Worm (Caenorhabditis elegans): ENCODE data around the gene EEED8.14.

The EEED8.14 gene

DNA sequence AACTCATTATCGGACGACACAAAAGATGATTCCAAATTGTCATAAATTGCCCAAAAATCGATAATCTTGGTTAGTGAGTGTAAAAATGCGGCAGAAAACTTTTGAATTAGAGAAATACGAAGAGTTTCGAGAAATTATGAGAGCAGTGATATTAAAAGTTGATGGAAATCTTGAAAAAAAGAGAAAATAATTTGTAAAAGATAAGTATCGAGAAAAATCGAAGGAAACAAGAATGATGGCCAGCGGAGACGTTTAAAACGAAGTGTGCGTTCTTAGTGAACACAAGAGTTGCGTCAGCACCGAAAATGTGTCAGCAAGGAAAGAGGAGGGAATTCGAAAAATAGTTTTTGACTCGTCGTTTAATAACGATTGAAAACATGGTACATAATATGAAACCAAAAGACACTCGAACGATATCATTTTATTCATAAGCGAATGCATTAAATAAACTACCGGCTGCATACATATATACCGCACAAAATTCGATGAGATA, 24.0 kb downstream of the EEED8.14 start, which contains the start of gene ndx-6 (continued):
- TF ChIP-seq unc-55 (GFP tag; optimal IDR thresholded peaks at IDR 0.05), result peak; percentile 95

DNA sequence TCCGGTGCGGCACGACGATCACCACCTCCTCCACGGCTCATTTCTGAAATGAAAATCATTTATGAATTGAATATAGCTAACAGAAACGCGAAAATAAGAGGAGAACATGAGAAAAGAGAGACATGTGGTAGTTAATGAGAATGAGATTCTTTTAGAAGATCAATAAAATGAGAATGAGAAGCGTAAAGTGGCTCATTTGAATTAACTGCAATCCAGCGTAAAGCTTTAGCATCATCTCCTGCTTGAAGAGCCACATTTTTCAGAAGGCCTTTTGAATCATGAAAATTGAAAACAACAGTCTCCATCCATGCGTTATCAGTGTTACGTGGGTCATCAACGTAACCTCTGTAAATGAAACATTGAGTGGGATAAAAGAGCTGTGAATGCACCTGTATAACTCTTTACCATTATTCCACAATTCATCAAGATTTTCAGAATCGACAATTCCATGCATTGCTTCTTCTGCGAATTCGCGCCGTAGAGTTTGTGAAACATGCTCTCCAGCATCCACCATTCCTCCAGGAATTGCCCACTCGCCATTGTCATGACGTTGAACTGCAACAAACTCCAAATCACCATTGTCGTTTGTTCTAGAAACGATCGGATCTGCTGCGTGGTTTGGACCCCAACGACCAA, 24.9 kb downstream of the EEED8.14 start, which contains the start of gene rsp-4:
rsp-4 (minus strand) TSS at position 51 of the 636 bp plus-strand sequence.
- no peak for TF ChIP-seq elt-1 (tag; optimal IDR thresholded peaks at IDR 0.05)

DNA sequence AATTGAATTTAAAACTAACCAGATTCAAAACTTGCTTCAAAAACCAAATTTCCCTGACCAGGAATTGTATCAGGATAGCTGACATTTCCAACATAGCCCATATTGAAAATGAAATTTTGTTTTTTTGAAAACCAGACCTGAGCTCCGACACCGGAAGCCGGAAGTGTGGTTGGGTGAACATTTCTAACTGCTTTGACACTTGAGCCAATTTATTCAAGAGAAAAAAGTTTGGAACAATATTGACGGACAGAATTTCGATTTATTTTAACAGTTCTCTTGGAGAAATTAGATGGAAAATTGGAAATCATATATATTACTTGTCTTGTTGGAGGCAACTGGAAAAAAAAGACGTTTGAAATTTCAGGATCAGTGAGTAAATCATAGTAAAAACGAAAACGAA, 26.6 kb downstream of the EEED8.14 start, which contains the start of gene ccpp-6:
ccpp-6 (minus strand) TSS at position 101 of the 400 bp plus-strand sequence.
- no peak for TF ChIP-seq R02D3.7 (tag; optimal IDR thresholded peaks at IDR 0.05)
- TF ChIP-seq elt-1 (tag; optimal IDR thresholded peaks at IDR 0.05), result no peak
- TF ChIP-seq nhr-129 (tag; optimal IDR thresholded peaks at IDR 0.05), result no peak
- TF ChIP-seq nhr-23 (tag; optimal IDR thresholded peaks at IDR 0.05), result no peak
- TF ChIP-seq F13H6.1 (tag; optimal IDR thresholded peaks at IDR 0.05), result no peak
- no peak for TF ChIP-seq ztf-1 (GFP tag; conservative IDR thresholded peaks at IDR 0.05)
- TF ChIP-seq zag-1 (tag; optimal IDR thresholded peaks at IDR 0.05), result no peak
- no peak for TF ChIP-seq nhr-21 (tag; optimal IDR thresholded peaks at IDR 0.05)
- no peak for TF ChIP-seq mbf-1 (tag; optimal IDR thresholded peaks at IDR 0.05)
- no peak for TF ChIP-seq nhr-10 (tag; optimal IDR thresholded peaks at IDR 0.05)
- no peak for TF ChIP-seq C34F6.9 (tag; optimal IDR thresholded peaks at IDR 0.05)
- TF ChIP-seq nhr-25 (tag; optimal IDR thresholded peaks at IDR 0.05), result no peak
- TF ChIP-seq blmp-1 (tag; optimal IDR thresholded peaks at IDR 0.05; ENCODE audit: insufficient read depth), result no peak

DNA sequence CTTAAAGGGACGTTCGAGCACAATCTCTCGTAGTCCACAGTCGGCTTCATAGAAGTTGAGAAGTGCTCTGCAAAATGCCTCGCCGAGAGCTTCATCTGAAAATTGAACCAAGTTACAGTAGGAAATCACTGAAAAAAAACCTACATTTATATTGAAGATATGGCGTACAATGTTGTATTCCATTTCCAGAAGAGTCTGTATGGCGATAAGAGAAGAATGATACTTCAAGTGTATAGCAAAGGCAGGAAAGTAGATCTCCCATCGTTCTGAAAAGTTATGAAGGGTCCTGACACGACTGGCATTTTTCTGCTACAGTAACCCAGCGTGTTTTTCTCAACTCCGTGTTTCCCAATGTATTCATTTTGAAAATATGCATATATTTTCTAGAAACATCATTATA, 29.6 kb downstream of the EEED8.14 start:
- TF ChIP-seq ztf-1 (GFP tag; conservative IDR thresholded peaks at IDR 0.05) (no peak), nhr-6 (tag; optimal IDR thresholded peaks at IDR 0.05) (no peak), dmd-4 (tag; optimal IDR thresholded peaks at IDR 0.05) (no peak), mdl-1 (tag; optimal IDR thresholded peaks at IDR 0.05) (no peak), blmp-1 (tag; optimal IDR thresholded peaks at IDR 0.05; ENCODE audit: insufficient read depth) (no peak), lsy-2 (tag; optimal IDR thresholded peaks at IDR 0.05) (no peak), lin-39 (tag; optimal IDR thresholded peaks at IDR 0.05) (no peak), nhr-77 (tag; optimal IDR thresholded peaks at IDR 0.05) (no peak), elt-3 (tag; optimal IDR thresholded peaks at IDR 0.05) (no peak), C34F6.9 (tag; optimal IDR thresholded peaks at IDR 0.05) (no peak), sma-9 (GFP tag; optimal IDR thresholded peaks at IDR 0.05) (no peak), sma-9 (tag; optimal IDR thresholded peaks at IDR 0.05) (no peak), alr-1 (tag; optimal IDR thresholded peaks at IDR 0.05) (no peak), peb-1 (tag; optimal IDR thresholded peaks at IDR 0.05) (no peak), egl-27 (tag; optimal IDR thresholded peaks at IDR 0.05) (no peak), ztf-11 (tag; optimal IDR thresholded peaks at IDR 0.05) (no peak), mab-5 (tag; optimal IDR thresholded peaks at IDR 0.05) (no peak), sma-3 (GFP tag; optimal IDR thresholded peaks at IDR 0.05) (no peak), unc-55 (GFP tag; optimal IDR thresholded peaks at IDR 0.05) (no peak), ceh-82 (tag; optimal IDR thresholded peaks at IDR 0.05) (no peak)

DNA sequence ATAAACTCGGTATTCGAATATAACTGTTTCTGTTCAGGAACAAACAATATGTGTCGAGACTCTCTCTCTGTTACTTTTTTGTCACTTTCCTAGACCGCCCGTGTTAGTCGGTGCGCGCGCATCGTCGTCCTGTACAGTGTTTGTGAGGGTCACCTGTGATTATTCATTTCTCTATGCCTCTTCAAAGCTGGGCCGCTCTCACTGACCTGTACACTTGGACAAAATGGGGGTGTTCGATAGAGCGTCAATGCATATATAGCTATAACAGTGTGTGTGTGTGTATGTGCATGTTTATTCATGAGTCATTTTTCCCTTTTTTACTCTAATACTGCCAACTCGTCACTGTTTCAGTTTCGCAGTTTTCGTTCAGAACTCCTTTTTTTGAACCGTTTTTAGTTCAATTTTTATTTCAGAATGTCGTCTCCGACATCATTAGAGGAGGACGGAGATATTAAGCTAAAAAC, 34.2 kb downstream of the EEED8.14 start, which contains the start of gene pkc-3:
pkc-3 (plus strand) TSS at position 414 of the 464 bp plus-strand sequence.
- TF ChIP-seq nhr-237 (tag; optimal IDR thresholded peaks at IDR 0.05), result no peak
- TF ChIP-seq alr-1 (tag; optimal IDR thresholded peaks at IDR 0.05), result no peak
- TF ChIP-seq fos-1 (tag; optimal IDR thresholded peaks at IDR 0.05), result peak; percentile 98
- TF ChIP-seq F13H6.1 (tag; optimal IDR thresholded peaks at IDR 0.05), result peak; percentile 62
- TF ChIP-seq nhr-11 (tag; optimal IDR thresholded peaks at IDR 0.05), result no peak
- TF ChIP-seq egl-27 (tag; optimal IDR thresholded peaks at IDR 0.05), result no peak
- TF ChIP-seq nhr-10 (tag; optimal IDR thresholded peaks at IDR 0.05), result no peak
- TF ChIP-seq sma-9 (GFP tag; optimal IDR thresholded peaks at IDR 0.05), result peak; percentile 61
- no peak for TF ChIP-seq sma-9 (tag; optimal IDR thresholded peaks at IDR 0.05)
- no peak for TF ChIP-seq elt-1 (tag; optimal IDR thresholded peaks at IDR 0.05)
- no peak for TF ChIP-seq R02D3.7 (tag; optimal IDR thresholded peaks at IDR 0.05)
- TF ChIP-seq lin-13 (GFP tag; optimal IDR thresholded peaks at IDR 0.05), result peak; percentile 51
- peak; percentile 56 for TF ChIP-seq ztf-4 (tag; optimal IDR thresholded peaks at IDR 0.05)
- no peak for TF ChIP-seq aly-2 (tag; optimal IDR thresholded peaks at IDR 0.05)
- TF ChIP-seq skn-1 (tag; optimal IDR thresholded peaks at IDR 0.05), result no peak
- no peak for TF ChIP-seq lin-39 (tag; optimal IDR thresholded peaks at IDR 0.05)
- peak; percentile 85 for TF ChIP-seq sma-3 (GFP tag; optimal IDR thresholded peaks at IDR 0.05)
- no peak for TF ChIP-seq ztf-1 (GFP tag; conservative IDR thresholded peaks at IDR 0.05)
- TF ChIP-seq nhr-12 (tag; optimal IDR thresholded peaks at IDR 0.05), result no peak
- TF ChIP-seq dmd-4 (tag; optimal IDR thresholded peaks at IDR 0.05), result no peak
- no peak for TF ChIP-seq elt-3 (tag; optimal IDR thresholded peaks at IDR 0.05)
- peak; percentile 71 for TF ChIP-seq crh-2 (tag; optimal IDR thresholded peaks at IDR 0.05)
- peak; percentile 21 for TF ChIP-seq unc-55 (GFP tag; optimal IDR thresholded peaks at IDR 0.05)
- TF ChIP-seq mdl-1 (tag; optimal IDR thresholded peaks at IDR 0.05), result no peak
- no peak for TF ChIP-seq snpc-4 (tag; optimal IDR thresholded peaks at IDR 0.05)
- TF ChIP-seq mab-5 (tag; optimal IDR thresholded peaks at IDR 0.05), result no peak
- TF ChIP-seq unc-39 (tag; optimal IDR thresholded peaks at IDR 0.05), result no peak
- TF ChIP-seq ZK546.5 (tag; optimal IDR thresholded peaks at IDR 0.05), result no peak
- peak; percentile 60 for TF ChIP-seq gmeb-1 (tag; optimal IDR thresholded peaks at IDR 0.05)
- peak; percentile 5 for TF ChIP-seq sem-4 (tag; optimal IDR thresholded peaks at IDR 0.05)
